Worm (Caenorhabditis elegans) whole organism, young adult: ENCODE results near the gene Y46G5A.15.

ENCODE experiments used
- K11D2.4 ChIP-seq: fragments of 200-800 bp; sonication (Bioruptor generic); IDR thresholded peaks from 2 replicates; pipeline ENCODE4 v1.3.6; 2022; ENCODE audit warnings: missing genetic modification reagents, missing genetic modification characterization, missing compliant biosample characterization
- ama-1 ChIP-seq, 3 experiments: fragments of 150-350 bp in 1 of 3; sonication (generic microtip) in 2 of 3; optimal IDR thresholded peaks; 2 replicates each; lab custom pipeline; 2014 to 2018; ENCODE audit warnings: missing biosample characterization in 2 of 3, missing genetic modification characterization in 2 of 3, missing genetic modification reagents in 2 of 3
- dpl-1 ChIP-seq: fragments of 150-350 bp; optimal IDR thresholded peaks from 2 replicates; lab custom pipeline; 2014; ENCODE audit warnings: missing biosample characterization, missing genetic modification reagents, missing genetic modification characterization
- lsl-1 ChIP-seq: fragments of 200-800 bp; sonication (Bioruptor generic); optimal IDR thresholded peaks from 2 replicates; lab custom pipeline; 2018; ENCODE audit warnings: mild to moderate bottlenecking, missing genetic modification characterization, moderate library complexity, missing compliant biosample characterization
- nfya-1 ChIP-seq: sonication (generic microtip); optimal IDR thresholded peaks from 2 replicates; lab custom pipeline; 2017; ENCODE audit warnings: antibody characterized with exemption, missing compliant biosample characterization, missing genetic modification characterization, borderline replicate concordance; ENCODE audit not compliant: insufficient read depth
- pha-4 ChIP-seq: fragments of 150-350 bp; sonication (generic microtip); optimal IDR thresholded peaks from 2 replicates; lab custom pipeline; 2014; ENCODE audit warnings: missing biosample characterization, missing genetic modification reagents, missing genetic modification characterization
- rpc-1 ChIP-seq, 2 experiments: fragments of 150-350 bp in 1 of 2; sonication (generic microtip) in 1 of 2; optimal IDR thresholded peaks; 2 replicates each; lab custom pipeline; 2014 to 2018; ENCODE audit warnings: missing biosample characterization in 1 of 2, missing genetic modification characterization in 1 of 2, missing genetic modification reagents in 1 of 2, missing genotype in 1 of 2
- zim-3 ChIP-seq: sonication (generic microtip); optimal IDR thresholded peaks from 2 replicates; lab custom pipeline; 2017; ENCODE audit warnings: mild to moderate bottlenecking, missing genetic modification characterization, moderate library complexity, missing compliant biosample characterization

ce11 chrII:12767258-12767824 is 17.9 kb downstream of the Y46G5A.15 start:
- TF ChIP-seq dpl-1 (GFP tag; lab: Kevin White, UChicago) (no peak), ama-1 (optimal IDR thresholded peaks at IDR 0.05; lab: Kevin White, UChicago) (no peak), ama-1 (GFP tag; optimal IDR thresholded peaks at IDR 0.05; lab: Kevin White, UChicago) (no peak), nfya-1 (tag; lab: Kevin White, UChicago) (no peak), lsl-1 (GFP tag; lab: Kevin White, UChicago) (no peak), zim-3 (no peak), K11D2.4 (GFP tag; lab: Robert Waterston, UW) (no peak), rpc-1 (optimal IDR thresholded peaks at IDR 0.05; lab: Kevin White, UChicago) (no peak), rpc-1 (tag; optimal IDR thresholded peaks at IDR 0.05; lab: Kevin White, UChicago) (no peak), pha-4 (tag; lab: Kevin White, UChicago) (no peak)
